Fruit fly (Drosophila melanogaster): ENCODE results near the gene rumi.

The rumi gene

DNA sequence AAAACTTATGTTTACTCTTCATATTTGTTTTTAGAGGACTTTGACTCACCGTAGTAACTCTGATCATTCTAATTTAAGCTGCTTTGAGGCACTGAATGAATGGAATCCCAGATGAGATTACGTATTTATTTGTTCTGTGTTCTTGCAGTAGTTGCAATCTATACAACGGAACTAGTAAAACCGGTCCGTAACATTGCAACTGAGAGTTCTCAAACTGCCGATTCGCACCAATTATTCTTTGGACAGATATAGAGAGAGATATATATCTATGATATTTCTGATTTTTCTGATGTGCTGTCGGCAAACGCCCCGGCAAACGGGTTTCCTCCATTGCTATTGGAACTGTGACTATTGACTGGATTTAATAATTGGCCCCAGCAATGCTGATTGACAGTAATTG, 17.2 kb upstream of the rumi start, which contains the start of gene CG13841:
CG13841 (minus strand) TSS at position 101 of the 400 bp plus-strand sequence.
- TF ChIP-seq CG8478 (optimal IDR thresholded peaks at IDR 0.05) (no peak), usp (GFP tag; optimal IDR thresholded peaks at IDR 0.05) (no peak), Dll (optimal IDR thresholded peaks at IDR 0.05) (no peak), pan (optimal IDR thresholded peaks at IDR 0.05) (no peak), EcR (GFP tag; optimal IDR thresholded peaks at IDR 0.05) (no peak), psq (optimal IDR thresholded peaks at IDR 0.05) (no peak)

DNA sequence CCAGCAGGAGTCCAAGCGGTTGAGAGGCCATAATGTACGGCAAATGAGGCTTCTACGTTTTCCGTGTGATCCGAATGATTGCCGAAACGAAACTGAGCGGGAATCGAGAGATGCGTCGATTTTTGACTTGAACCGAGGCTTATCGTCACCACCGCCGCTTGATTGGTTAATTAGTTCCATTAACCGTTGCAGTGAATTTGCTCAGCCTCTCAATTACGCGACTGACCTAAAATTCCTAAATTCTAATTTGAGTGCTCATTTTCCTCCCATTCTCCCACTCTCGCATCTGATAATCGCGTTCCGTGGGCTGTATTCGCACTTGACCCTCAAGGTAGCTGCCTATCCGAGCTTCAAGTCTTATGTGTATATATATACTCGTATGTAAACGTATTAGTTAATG, 15.7 kb upstream of the rumi start, which contains the start of gene Nepl15:
Nepl15 (minus strand) TSS at position 101 of the 400 bp plus-strand sequence.
- no peak for TF ChIP-seq psq (optimal IDR thresholded peaks at IDR 0.05)

DNA sequence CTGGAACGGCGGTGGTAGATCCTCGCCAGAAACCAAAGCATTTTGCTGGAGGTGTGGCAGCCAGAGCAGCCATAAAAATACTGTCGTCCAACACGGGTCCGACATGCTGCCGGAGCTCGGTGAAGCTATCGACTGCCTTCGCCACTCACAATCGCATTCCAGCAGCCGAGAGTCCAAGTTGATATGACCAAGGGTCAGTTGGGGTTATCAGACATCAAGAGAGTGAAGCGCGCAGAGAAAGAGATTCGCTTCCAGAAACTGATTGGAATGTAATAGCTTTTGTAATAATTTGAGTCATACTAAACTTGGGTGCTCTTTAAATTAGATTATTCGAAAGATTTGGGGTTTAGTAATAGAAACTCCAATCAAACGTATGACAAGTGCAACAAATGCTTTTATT, 13.2 kb upstream of the rumi start, which contains the start of gene Nepl14:
Nepl14 (minus strand) TSS at position 125 of the 400 bp plus-strand sequence.
- TF ChIP-seq EcR (GFP tag; optimal IDR thresholded peaks at IDR 0.05) (no peak), usp (GFP tag; optimal IDR thresholded peaks at IDR 0.05) (no peak), pan (optimal IDR thresholded peaks at IDR 0.05) (no peak), Dll (optimal IDR thresholded peaks at IDR 0.05) (no peak)

DNA sequence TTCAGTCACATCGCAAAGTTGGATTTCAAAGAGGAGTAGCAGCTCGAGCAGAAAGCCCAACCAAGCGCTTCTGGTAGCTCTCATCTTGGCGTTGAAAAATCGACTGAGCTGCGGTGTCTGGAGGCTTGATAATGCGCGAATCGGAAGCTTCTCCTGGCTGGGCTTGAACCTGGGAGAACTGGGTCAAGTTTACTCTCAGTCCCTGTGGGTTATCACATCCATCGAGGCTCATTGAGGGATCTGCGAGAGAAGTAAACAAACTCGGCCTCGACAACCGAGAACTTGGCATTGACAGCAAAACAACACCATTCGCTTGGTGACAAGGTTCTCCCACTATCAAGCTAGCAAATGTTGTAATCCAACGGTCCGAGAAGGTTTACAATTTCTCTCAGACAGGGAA, 10.6 kb upstream of the rumi start, which contains the start of gene Nepl13:
Nepl13 (minus strand) TSS at position 89 of the 400 bp plus-strand sequence.
- no peak for TF ChIP-seq CG8478 (optimal IDR thresholded peaks at IDR 0.05)
- TF ChIP-seq pan (optimal IDR thresholded peaks at IDR 0.05), result no peak
- TF ChIP-seq usp (GFP tag; optimal IDR thresholded peaks at IDR 0.05), result no peak
- TF ChIP-seq psq (optimal IDR thresholded peaks at IDR 0.05), result no peak
- TF ChIP-seq Dll (optimal IDR thresholded peaks at IDR 0.05), result no peak
- TF ChIP-seq EcR (GFP tag; optimal IDR thresholded peaks at IDR 0.05), result no peak

DNA sequence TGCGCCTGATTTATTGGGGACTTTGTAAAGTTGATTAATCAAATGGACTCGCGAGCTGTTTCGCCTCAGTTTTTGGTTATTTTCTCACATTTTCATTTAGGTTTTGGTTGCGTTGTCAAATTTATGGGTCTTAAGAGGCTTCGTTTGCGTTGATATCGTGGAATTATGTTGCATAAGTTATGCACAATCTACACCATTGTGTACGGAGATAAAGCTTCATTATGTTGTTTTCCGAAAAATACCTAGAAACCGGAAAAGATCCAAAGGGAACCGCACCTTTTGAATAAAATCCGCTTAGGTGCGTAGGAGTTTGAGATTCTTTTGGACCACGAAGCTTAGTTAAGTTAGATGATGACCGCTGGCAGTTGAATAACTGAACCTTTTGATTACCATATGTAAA, 6.7 kb upstream of the rumi start:
- TF ChIP-seq CG8478 (optimal IDR thresholded peaks at IDR 0.05), result no peak
- no peak for TF ChIP-seq psq (optimal IDR thresholded peaks at IDR 0.05)
- no peak for TF ChIP-seq Dll (optimal IDR thresholded peaks at IDR 0.05)
- no peak for TF ChIP-seq EcR (GFP tag; optimal IDR thresholded peaks at IDR 0.05)
- TF ChIP-seq usp (GFP tag; optimal IDR thresholded peaks at IDR 0.05), result no peak
- no peak for TF ChIP-seq pan (optimal IDR thresholded peaks at IDR 0.05)

DNA sequence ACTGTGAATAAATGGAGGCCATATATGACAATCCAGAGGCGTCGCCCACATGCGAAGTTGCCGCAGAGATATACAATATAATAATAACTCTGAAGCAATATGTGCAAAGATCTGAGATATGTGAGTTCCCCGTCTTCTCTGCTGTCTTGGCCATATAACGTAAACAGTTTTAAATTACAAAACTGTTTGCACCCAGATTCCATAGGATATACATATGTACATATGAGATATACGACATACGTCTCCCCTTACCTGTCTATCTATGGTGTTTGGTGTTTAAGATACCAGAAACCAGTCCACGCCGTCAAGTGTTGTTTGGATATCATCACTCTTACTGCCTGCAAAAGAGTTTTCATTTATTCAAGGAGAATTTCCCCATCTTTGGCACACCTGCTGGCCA, 5.9 kb upstream of the rumi start:
- no peak for TF ChIP-seq psq (optimal IDR thresholded peaks at IDR 0.05)
- TF ChIP-seq usp (GFP tag; optimal IDR thresholded peaks at IDR 0.05), result no peak
- TF ChIP-seq EcR (GFP tag; optimal IDR thresholded peaks at IDR 0.05), result no peak
- no peak for TF ChIP-seq Dll (optimal IDR thresholded peaks at IDR 0.05)
- no peak for TF ChIP-seq pan (optimal IDR thresholded peaks at IDR 0.05)
- TF ChIP-seq CG8478 (optimal IDR thresholded peaks at IDR 0.05), result no peak

DNA sequence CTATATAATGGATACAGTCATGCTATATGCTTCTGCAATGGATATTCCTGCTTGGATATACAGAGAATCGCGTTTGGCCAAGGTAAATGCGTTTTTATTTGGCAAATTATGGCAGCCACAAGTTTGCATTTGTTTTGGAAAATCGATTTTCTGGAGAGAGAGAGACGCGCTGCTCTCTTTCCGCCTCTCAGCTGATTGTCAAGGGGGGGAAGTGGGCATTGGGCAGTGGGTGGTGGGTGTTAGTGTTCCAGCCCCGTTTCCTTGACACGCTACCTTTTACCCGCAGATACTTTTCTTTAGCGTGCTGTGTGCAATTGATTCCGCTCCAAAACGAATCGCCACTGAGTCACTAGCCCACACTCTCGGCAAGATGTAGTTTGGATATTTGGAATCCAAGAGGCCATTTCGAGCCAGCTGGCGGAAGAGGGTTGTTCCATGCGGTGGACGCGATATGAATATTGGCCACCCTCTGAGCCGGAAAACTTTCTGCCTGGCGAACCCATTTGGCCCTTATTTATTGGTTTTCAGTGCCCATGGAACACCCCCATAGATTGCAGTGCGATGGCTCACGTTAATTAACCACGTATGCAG, 4.9 kb upstream of the rumi start:
- TF ChIP-seq Dll (optimal IDR thresholded peaks at IDR 0.05), result peak; percentile 27
- no peak for TF ChIP-seq pan (optimal IDR thresholded peaks at IDR 0.05)

DNA sequence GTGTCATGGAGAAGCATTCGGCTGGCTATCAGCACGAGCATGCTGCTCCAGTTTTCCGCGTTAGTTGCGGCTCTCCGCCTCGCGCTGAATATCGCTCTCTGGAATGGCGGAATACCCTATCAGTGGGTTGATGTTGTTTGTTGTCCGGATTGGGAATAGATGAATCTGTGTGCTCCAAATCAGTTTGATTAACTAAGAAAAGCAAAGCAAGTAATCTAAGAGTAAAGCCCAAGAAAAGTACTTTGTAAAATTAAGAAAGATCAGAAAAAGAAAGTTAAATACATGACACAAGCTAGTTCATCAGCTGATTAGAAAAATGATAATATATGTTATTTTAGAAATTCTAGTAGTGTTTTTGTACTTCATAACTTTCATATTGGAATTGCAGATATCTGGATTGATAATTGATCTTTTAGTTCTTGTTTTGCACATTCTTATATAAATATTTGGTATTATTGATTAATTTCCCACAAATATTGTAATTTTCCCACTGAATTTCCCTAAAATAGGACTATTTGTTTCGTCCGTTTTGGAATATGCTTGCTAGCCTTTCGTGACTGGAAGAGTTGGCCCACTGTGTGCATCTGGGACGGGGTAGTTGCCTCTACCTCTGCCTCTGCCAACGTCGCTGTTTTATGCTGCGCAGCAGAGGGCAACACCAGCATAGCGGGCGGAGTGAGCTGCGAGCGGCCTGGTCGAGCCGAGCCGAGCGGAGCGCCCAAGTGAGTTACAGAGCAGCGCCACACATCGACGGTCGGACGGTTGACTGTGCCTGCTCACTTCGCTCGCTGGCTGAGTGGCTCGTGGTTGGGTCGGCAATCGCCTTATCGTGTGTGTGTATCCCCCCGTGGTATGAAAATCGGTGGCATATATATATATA, 3.7 kb upstream of the rumi start:
- TF ChIP-seq Dll (optimal IDR thresholded peaks at IDR 0.05) (peak; percentile 61), psq (optimal IDR thresholded peaks at IDR 0.05) (no peak)

DNA sequence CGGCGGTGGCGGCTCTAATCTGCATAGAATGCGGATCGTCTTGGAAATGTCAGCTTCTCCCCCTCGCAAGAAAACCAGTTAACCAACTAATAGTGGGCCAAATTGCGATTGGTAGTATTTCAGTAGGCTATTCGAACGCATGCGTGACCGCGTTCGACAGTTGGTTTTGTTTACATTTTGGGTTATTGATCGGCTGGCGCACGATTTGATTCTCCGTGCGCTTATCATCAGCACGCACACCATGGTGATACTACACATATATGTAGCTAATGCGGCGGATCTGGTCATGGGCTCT, 3.1 kb upstream of the rumi start:
- TF ChIP-seq pan (optimal IDR thresholded peaks at IDR 0.05), result no peak
- no peak for TF ChIP-seq CG8478 (optimal IDR thresholded peaks at IDR 0.05)
- TF ChIP-seq usp (GFP tag; optimal IDR thresholded peaks at IDR 0.05), result no peak
- TF ChIP-seq EcR (GFP tag; optimal IDR thresholded peaks at IDR 0.05), result no peak
- TF ChIP-seq psq (optimal IDR thresholded peaks at IDR 0.05), result no peak

DNA sequence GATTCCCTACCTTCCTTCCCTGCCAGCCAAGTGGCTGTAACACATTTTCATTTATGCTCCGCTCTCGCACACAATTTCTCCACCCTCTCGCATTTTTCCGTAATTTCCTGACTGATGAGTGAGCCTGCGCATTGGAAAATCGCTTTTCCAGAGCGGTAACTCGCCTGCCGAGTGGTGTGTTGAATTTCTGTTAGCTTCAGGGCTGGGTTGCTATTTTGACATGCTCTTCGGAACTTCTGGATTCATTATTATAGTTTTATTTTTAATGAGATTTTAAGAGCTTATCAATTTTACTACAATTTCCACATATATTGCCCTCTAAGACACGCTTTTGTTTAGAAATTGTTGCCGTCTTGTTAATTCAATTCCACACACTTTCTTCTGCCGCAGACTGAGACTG, 2.5 kb upstream of the rumi start:
- TF ChIP-seq CG8478 (optimal IDR thresholded peaks at IDR 0.05) (no peak), psq (optimal IDR thresholded peaks at IDR 0.05) (no peak), usp (GFP tag; optimal IDR thresholded peaks at IDR 0.05) (no peak), pan (optimal IDR thresholded peaks at IDR 0.05) (no peak), Dll (optimal IDR thresholded peaks at IDR 0.05) (no peak), EcR (GFP tag; optimal IDR thresholded peaks at IDR 0.05) (no peak)

DNA sequence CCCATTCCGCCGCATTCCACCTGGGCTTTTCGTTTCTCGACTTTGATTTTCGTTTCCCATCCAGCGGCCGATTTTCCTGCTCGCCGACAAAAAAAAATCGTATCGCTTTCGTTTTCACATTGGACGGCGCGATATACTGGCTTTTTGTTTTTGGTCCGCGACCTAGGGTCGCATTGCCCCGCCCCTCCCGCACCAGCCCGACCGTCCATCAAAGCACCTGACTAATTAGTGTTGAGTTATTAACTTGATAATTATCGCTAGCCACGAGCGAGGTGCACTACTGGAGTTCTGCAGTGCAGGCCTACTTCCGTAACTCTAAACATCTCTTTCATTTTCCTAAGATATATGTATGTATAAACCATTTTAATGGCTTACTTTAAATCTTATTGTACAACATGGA, 1.3 kb upstream of the rumi start:
- TF ChIP-seq CG8478 (optimal IDR thresholded peaks at IDR 0.05), result no peak
- no peak for TF ChIP-seq EcR (GFP tag; optimal IDR thresholded peaks at IDR 0.05)
- no peak for TF ChIP-seq psq (optimal IDR thresholded peaks at IDR 0.05)

DNA sequence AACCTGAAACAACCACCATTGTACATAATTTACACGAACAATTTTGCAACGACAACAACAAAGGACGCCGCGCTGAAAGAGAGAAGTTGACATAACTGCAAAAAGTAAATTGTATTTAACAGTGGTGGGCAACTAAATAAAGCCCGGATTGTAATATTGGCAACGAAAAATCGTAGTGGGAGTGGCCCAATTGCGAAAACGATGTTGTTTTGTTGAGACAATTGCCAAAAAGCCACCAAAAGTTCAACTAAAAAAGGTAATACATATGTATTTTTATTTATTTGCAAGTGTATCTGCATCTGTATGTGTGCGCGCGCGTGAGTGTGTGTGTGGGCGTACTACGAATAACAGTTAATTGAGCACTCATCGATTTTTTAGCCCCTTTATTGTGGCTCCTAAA, 714 bp upstream of the rumi start:
- TF ChIP-seq EcR (GFP tag; optimal IDR thresholded peaks at IDR 0.05), result no peak
- no peak for TF ChIP-seq pan (optimal IDR thresholded peaks at IDR 0.05)
- TF ChIP-seq usp (GFP tag; optimal IDR thresholded peaks at IDR 0.05), result no peak
- TF ChIP-seq CG8478 (optimal IDR thresholded peaks at IDR 0.05), result no peak
- no peak for TF ChIP-seq psq (optimal IDR thresholded peaks at IDR 0.05)
- no peak for TF ChIP-seq Dll (optimal IDR thresholded peaks at IDR 0.05)

DNA sequence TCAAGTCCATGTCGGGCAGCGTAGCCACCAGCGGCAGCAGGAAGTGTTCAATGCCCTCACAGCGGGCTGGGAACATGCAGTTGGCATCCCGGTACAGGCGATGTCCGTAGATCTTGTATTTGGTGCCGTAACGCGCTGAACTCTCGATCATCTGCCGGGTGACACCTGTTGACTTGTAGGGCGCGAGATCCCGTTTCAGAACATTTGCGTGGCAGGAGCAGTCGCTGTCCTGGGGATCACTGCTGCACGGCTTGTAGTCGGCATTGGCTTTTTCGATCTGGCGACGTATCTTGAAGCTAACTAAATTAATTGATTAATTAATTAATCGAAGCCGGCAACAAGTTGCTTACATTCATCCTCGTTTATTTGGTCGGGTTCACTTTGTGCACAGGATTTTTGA, 358 bp downstream of the rumi start:
- no peak for TF ChIP-seq usp (GFP tag; optimal IDR thresholded peaks at IDR 0.05)

All from whole organism.